Worm (Caenorhabditis elegans): ENCODE measurements around the gene Y116F11B.2.

The Y116F11B.2 gene

ce11 chrV:19822093-19822492 lies 21.2 kb upstream of the Y116F11B.2 start, which contains the start of gene Y116F11B.17:
Gene Y116F11B.17, minus strand, starts transcription at chrV:19822193.
- TF ChIP-seq pes-1 (GFP tag; IDR thresholded peaks at IDR 0.05) = no peak
- TF ChIP-seq tra-4 (tag; optimal IDR thresholded peaks at IDR 0.05) = no peak
- TF ChIP-seq B0310.2 (tag; optimal IDR thresholded peaks at IDR 0.05) = no peak
- no peak for TF ChIP-seq aly-1 (tag; optimal IDR thresholded peaks at IDR 0.05)
- no peak for TF ChIP-seq ama-1 (optimal IDR thresholded peaks at IDR 0.05)
- TF ChIP-seq scrt-1 (GFP tag; IDR thresholded peaks at IDR 0.05) = no peak
- TF ChIP-seq flt-1 (GFP tag; IDR thresholded peaks at IDR 0.05) = no peak
- TF ChIP-seq hnd-1 (tag; optimal IDR thresholded peaks at IDR 0.05) = no peak
- no peak for TF ChIP-seq ets-7 (tag; optimal IDR thresholded peaks at IDR 0.05)
- no peak for TF ChIP-seq ceh-36 (tag; optimal IDR thresholded peaks at IDR 0.05)
- TF ChIP-seq hmbx-1 (tag; optimal IDR thresholded peaks at IDR 0.05) = no peak
- no peak for TF ChIP-seq tbx-11 (GFP tag; IDR thresholded peaks at IDR 0.05)

DNA sequence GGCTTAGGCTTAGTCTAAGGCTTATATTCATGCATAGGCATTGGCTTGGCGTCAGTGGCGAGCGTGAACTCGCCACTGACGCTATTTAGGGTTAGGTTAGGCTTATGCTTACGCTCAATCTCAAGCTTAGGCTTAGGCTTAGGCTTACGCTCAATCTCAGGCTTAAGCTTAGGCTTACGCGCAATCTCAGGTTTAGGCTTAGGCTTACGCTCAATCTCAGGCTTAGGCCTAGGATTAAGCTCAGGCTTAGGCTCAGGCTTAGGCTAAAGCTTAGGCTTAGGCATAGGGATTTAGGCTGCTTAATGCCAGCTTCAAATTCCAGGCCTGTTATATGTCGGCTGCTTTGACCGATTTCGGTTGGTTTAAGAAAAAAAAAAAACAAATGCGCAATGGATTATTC lies 19.2 kb upstream of the Y116F11B.2 start:
- TF ChIP-seq ceh-36 (tag; optimal IDR thresholded peaks at IDR 0.05) (peak; percentile 87), tra-4 (tag; optimal IDR thresholded peaks at IDR 0.05) (no peak)

- no peak for TF ChIP-seq ama-1 (optimal IDR thresholded peaks at IDR 0.05)
- TF ChIP-seq tbx-37 (GFP tag; conservative IDR thresholded peaks at IDR 0.05) = no peak
- TF ChIP-seq pes-1 (GFP tag; IDR thresholded peaks at IDR 0.05) = no peak
- TF ChIP-seq hnd-1 (tag; optimal IDR thresholded peaks at IDR 0.05) = no peak
- TF ChIP-seq hmbx-1 (tag; optimal IDR thresholded peaks at IDR 0.05) = no peak
Measured at ce11 chrV:19814833-19815232, 13.9 kb upstream of the Y116F11B.2 start, which contains the start of gene daf-28. Gene daf-28, plus strand, starts transcription at chrV:19815133.

- TF ChIP-seq flt-1 (GFP tag; IDR thresholded peaks at IDR 0.05) (no peak), tbx-11 (GFP tag; IDR thresholded peaks at IDR 0.05) (no peak), hmg-4 (GFP tag; optimal IDR thresholded peaks at IDR 0.05) (no peak), sea-1 (GFP tag; conservative IDR thresholded peaks at IDR 0.05) (no peak), B0310.2 (tag; optimal IDR thresholded peaks at IDR 0.05) (no peak), tra-4 (tag; optimal IDR thresholded peaks at IDR 0.05) (no peak), ets-7 (tag; optimal IDR thresholded peaks at IDR 0.05) (no peak), ceh-36 (tag; optimal IDR thresholded peaks at IDR 0.05) (no peak), aly-1 (tag; optimal IDR thresholded peaks at IDR 0.05) (no peak), ceh-13 (GFP tag; optimal IDR thresholded peaks at IDR 0.05) (no peak), ama-1 (optimal IDR thresholded peaks at IDR 0.05) (no peak), hmbx-1 (tag; optimal IDR thresholded peaks at IDR 0.05) (no peak), F13C5.2 (tag; optimal IDR thresholded peaks at IDR 0.05) (no peak), pes-1 (GFP tag; IDR thresholded peaks at IDR 0.05) (no peak), tbx-37 (GFP tag; conservative IDR thresholded peaks at IDR 0.05) (no peak)
Measured at ce11 chrV:19805548-19805947, 4.6 kb upstream of the Y116F11B.2 start.

ce11 chrV:19802797-19803196 lies 1.9 kb upstream of the Y116F11B.2 start:
- no peak for TF ChIP-seq tbx-37 (GFP tag; conservative IDR thresholded peaks at IDR 0.05)
- TF ChIP-seq F13C5.2 (tag; optimal IDR thresholded peaks at IDR 0.05) = no peak

DNA sequence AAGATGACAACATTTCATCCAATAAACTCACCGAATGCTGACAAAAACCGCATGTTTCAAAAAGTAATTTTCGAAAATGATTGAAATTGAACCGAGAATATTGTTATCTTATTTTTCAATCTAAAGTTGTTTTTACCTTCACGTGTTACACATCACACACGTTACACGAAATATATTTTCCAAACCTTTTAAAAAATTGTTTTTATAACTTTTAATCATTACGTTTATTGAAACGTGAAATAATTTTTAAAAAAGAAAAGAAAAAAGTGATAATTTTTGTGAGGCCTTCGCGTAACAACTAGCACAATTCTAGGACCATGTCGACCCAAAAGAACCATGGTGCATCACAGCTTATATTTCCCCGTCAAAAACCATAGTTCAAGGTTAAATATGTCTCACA lies 6.0 kb downstream of the Y116F11B.2 start, which contains the start of gene M162.7:
Gene M162.7, minus strand, starts transcription at position 101 of the 400 bp plus-strand sequence.
- no peak for TF ChIP-seq aly-1 (tag; optimal IDR thresholded peaks at IDR 0.05)
- no peak for TF ChIP-seq hmbx-1 (tag; optimal IDR thresholded peaks at IDR 0.05)

- TF ChIP-seq ceh-13 (GFP tag; optimal IDR thresholded peaks at IDR 0.05) = no peak
- no peak for TF ChIP-seq hmbx-1 (tag; optimal IDR thresholded peaks at IDR 0.05)
- no peak for TF ChIP-seq tbx-11 (GFP tag; IDR thresholded peaks at IDR 0.05)
- TF ChIP-seq aly-1 (tag; optimal IDR thresholded peaks at IDR 0.05) = no peak
Measured at ce11 chrV:19790248-19790647, 10.7 kb downstream of the Y116F11B.2 start.

- no peak for TF ChIP-seq ets-7 (tag; optimal IDR thresholded peaks at IDR 0.05)
- TF ChIP-seq sea-1 (GFP tag; conservative IDR thresholded peaks at IDR 0.05) = no peak
- TF ChIP-seq hmg-4 (GFP tag; optimal IDR thresholded peaks at IDR 0.05) = no peak
- no peak for TF ChIP-seq tbx-37 (GFP tag; conservative IDR thresholded peaks at IDR 0.05)
Measured at ce11 chrV:19788360-19788759, 12.6 kb downstream of the Y116F11B.2 start, which contains the start of gene clec-258. Gene clec-258, plus strand, starts transcription at chrV:19788440.

ce11 chrV:19783829-19784228 lies 17.1 kb downstream of the Y116F11B.2 start, which contains the start of gene srt-45:
Gene srt-45, plus strand, starts transcription at chrV:19784129.
- TF ChIP-seq F13C5.2 (tag; optimal IDR thresholded peaks at IDR 0.05) (no peak), sea-1 (GFP tag; conservative IDR thresholded peaks at IDR 0.05) (no peak), ets-7 (tag; optimal IDR thresholded peaks at IDR 0.05) (no peak), flt-1 (GFP tag; IDR thresholded peaks at IDR 0.05) (no peak), aly-1 (tag; optimal IDR thresholded peaks at IDR 0.05) (no peak), hmbx-1 (tag; optimal IDR thresholded peaks at IDR 0.05) (no peak), ceh-36 (tag; optimal IDR thresholded peaks at IDR 0.05) (no peak), tbx-37 (GFP tag; conservative IDR thresholded peaks at IDR 0.05) (no peak)

ce11 chrV:19779220-19779619 lies 21.7 kb downstream of the Y116F11B.2 start:
- TF ChIP-seq tbx-11 (GFP tag; IDR thresholded peaks at IDR 0.05) (no peak), flt-1 (GFP tag; IDR thresholded peaks at IDR 0.05) (no peak), hmbx-1 (tag; optimal IDR thresholded peaks at IDR 0.05) (no peak), hmg-4 (GFP tag; optimal IDR thresholded peaks at IDR 0.05) (no peak), F13C5.2 (tag; optimal IDR thresholded peaks at IDR 0.05) (no peak), scrt-1 (GFP tag; IDR thresholded peaks at IDR 0.05) (no peak), ama-1 (optimal IDR thresholded peaks at IDR 0.05) (no peak)

Measured in whole organism, early embryonic.